Worm (Caenorhabditis elegans) whole organism, young adult: ENCODE results near the gene egl-21.

ENCODE experiments used
- B0035.1 ChIP-seq: sonication (generic microtip); optimal IDR thresholded peaks from 2 replicates; lab custom pipeline; 2016; ENCODE audit warnings: missing genetic modification characterization, mild to moderate bottlenecking, missing compliant biosample characterization, missing genotype, missing genetic modification reagents
- F23B12.7 ChIP-seq: sonication (generic microtip); optimal IDR thresholded peaks from 2 replicates; lab custom pipeline; 2017; ENCODE audit warnings: missing genetic modification characterization, mild to moderate bottlenecking, missing compliant biosample characterization, antibody characterized with exemption, moderate library complexity; ENCODE audit not compliant: insufficient read depth
- F33H1.4 ChIP-seq: fragments of 200-800 bp; sonication (Bioruptor generic); IDR thresholded peaks from 2 replicates; pipeline ENCODE4 v1.3.6; 2022; ENCODE audit warnings: missing genetic modification reagents, missing genetic modification characterization, missing compliant biosample characterization
- F55B11.4 ChIP-seq: sonication (generic microtip); optimal IDR thresholded peaks from 2 replicates; lab custom pipeline; 2016; ENCODE audit warnings: missing compliant biosample characterization, missing genetic modification characterization, borderline replicate concordance; ENCODE audit not compliant: insufficient read depth
- F57A8.1 ChIP-seq: fragments of 200-800 bp; sonication (Bioruptor generic); optimal IDR thresholded peaks from 2 replicates; lab custom pipeline; 2018; ENCODE audit warnings: mild to moderate bottlenecking, missing genetic modification characterization, moderate library complexity, missing compliant biosample characterization
- T07F8.4 ChIP-seq: sonication (generic microtip); optimal IDR thresholded peaks from 2 replicates; lab custom pipeline; 2016; ENCODE audit warnings: mild to moderate bottlenecking, missing genetic modification characterization, moderate library complexity, missing compliant biosample characterization
- T26A5.8 ChIP-seq: sonication (generic microtip); optimal IDR thresholded peaks from 2 replicates; lab custom pipeline; 2016; ENCODE audit warnings: missing genetic modification characterization, missing compliant biosample characterization
- Y56A3A.18 ChIP-seq: fragments of 200-800 bp; sonication (Bioruptor generic); IDR thresholded peaks from 2 replicates; pipeline ENCODE4 v1.3.6; 2022; ENCODE audit warnings: missing genetic modification reagents, missing genetic modification characterization, missing compliant biosample characterization
- ZK185.1 ChIP-seq: sonication (generic microtip); optimal IDR thresholded peaks from 2 replicates; lab custom pipeline; 2016; ENCODE audit warnings: mild to moderate bottlenecking, missing genetic modification characterization, missing compliant biosample characterization; ENCODE audit not compliant: poor library complexity, severe bottlenecking
- attf-5 ChIP-seq: fragments of 200-800 bp; sonication (Bioruptor generic); optimal IDR thresholded peaks from 2 replicates; lab custom pipeline; 2018; ENCODE audit warnings: mild to moderate bottlenecking, missing genetic modification characterization, missing compliant biosample characterization
- cebp-1 ChIP-seq, 2 experiments: fragments of 200-800 bp in 1 of 2; sonication (Bioruptor generic) in 1 of 2; sonication (generic microtip) in 1 of 2; IDR thresholded peaks in 1 of 2; optimal IDR thresholded peaks in 1 of 2; 2 replicates each; pipeline versions ENCODE4 v1.3.6 to Lab custom; 2017 to 2022; ENCODE audit warnings: missing compliant biosample characterization in 2 of 2, missing genetic modification characterization in 2 of 2, mild to moderate bottlenecking in 1 of 2, missing genetic modification reagents in 1 of 2, moderate library complexity in 1 of 2
- ceh-27 ChIP-seq: fragments of 200-800 bp; sonication (Bioruptor generic); optimal IDR thresholded peaks from 2 replicates; lab custom pipeline; 2018; ENCODE audit warnings: mild to moderate bottlenecking, missing genetic modification characterization, moderate library complexity, missing compliant biosample characterization
- ceh-40 ChIP-seq: fragments of 200-800 bp; sonication (Bioruptor generic); IDR thresholded peaks from 2 replicates; pipeline ENCODE4 v1.3.6; 2022; ENCODE audit warnings: missing genetic modification characterization, missing compliant biosample characterization
- ceh-79 ChIP-seq: sonication (generic microtip); optimal IDR thresholded peaks from 2 replicates; lab custom pipeline; 2017; ENCODE audit warnings: mild to moderate bottlenecking, missing genetic modification characterization, missing compliant biosample characterization
- dpl-1 ChIP-seq: fragments of 150-350 bp; optimal IDR thresholded peaks from 2 replicates; lab custom pipeline; 2014; ENCODE audit warnings: missing biosample characterization, missing genetic modification reagents, missing genetic modification characterization
- ets-4 ChIP-seq: fragments of 200-800 bp; sonication (Bioruptor generic); optimal IDR thresholded peaks from 2 replicates; lab custom pipeline; 2018; ENCODE audit warnings: mild to moderate bottlenecking, missing genetic modification characterization, missing compliant biosample characterization
- fkh-3 ChIP-seq: sonication (generic microtip); optimal IDR thresholded peaks from 2 replicates; lab custom pipeline; 2016; ENCODE audit warnings: mild to moderate bottlenecking, missing genetic modification characterization, missing compliant biosample characterization
- hmg-1.2 ChIP-seq: fragments of 200-800 bp; sonication (Bioruptor generic); IDR thresholded peaks from 2 replicates; pipeline ENCODE4 v1.3.6; 2022; ENCODE audit warnings: missing genetic modification reagents, missing genetic modification characterization, missing compliant biosample characterization
- hrde-1 ChIP-seq: sonication (generic microtip); optimal IDR thresholded peaks from 2 replicates; lab custom pipeline; 2016; ENCODE audit warnings: missing genetic modification characterization, mild to moderate bottlenecking, missing compliant biosample characterization, moderate library complexity, missing genotype, missing genetic modification reagents, borderline replicate concordance
- hsf-1 ChIP-seq: fragments of 200-800 bp; sonication (Bioruptor generic); IDR thresholded peaks from 2 replicates; pipeline ENCODE4 v1.3.6; 2022; ENCODE audit warnings: missing genetic modification reagents, missing genetic modification characterization, missing compliant biosample characterization
- let-607 ChIP-seq, 2 experiments: fragments of 200-800 bp in 1 of 2; sonication (Bioruptor generic) in 1 of 2; sonication (generic microtip) in 1 of 2; optimal IDR thresholded peaks; 2 replicates each; lab custom pipeline; 2016 to 2018; ENCODE audit warnings: mild to moderate bottlenecking in 2 of 2, missing compliant biosample characterization in 2 of 2, missing genetic modification characterization in 2 of 2, moderate library complexity in 2 of 2, missing genotype in 1 of 2
- lin-40 ChIP-seq: sonication (generic microtip); optimal IDR thresholded peaks from 2 replicates; lab custom pipeline; 2016; ENCODE audit warnings: missing genetic modification characterization, mild to moderate bottlenecking, missing compliant biosample characterization, missing genotype, missing genetic modification reagents
- madf-6 ChIP-seq: fragments of 200-800 bp; sonication (Bioruptor generic); IDR thresholded peaks from 2 replicates; pipeline ENCODE4 v1.3.6; 2022; ENCODE audit warnings: missing genetic modification reagents, missing genetic modification characterization, missing compliant biosample characterization
- madf-8 ChIP-seq: fragments of 200-800 bp; sonication (Bioruptor generic); conservative IDR thresholded peaks from 2 replicates; pipeline ENCODE4 v1.3.6; 2022; ENCODE audit warnings: missing genetic modification reagents, missing genetic modification characterization, missing compliant biosample characterization
- mcd-1 ChIP-seq: fragments of 200-800 bp; sonication (Bioruptor generic); IDR thresholded peaks from 2 replicates; pipeline ENCODE4 v1.3.6; 2022; ENCODE audit warnings: missing genetic modification reagents, missing genetic modification characterization, missing compliant biosample characterization
- mes-4 ChIP-seq: sonication (generic microtip); optimal IDR thresholded peaks from 2 replicates; lab custom pipeline; 2016; ENCODE audit warnings: missing genotype, missing genetic modification characterization, missing compliant biosample characterization
- rec-8 ChIP-seq, 2 experiments: sonication (generic microtip); optimal IDR thresholded peaks; 2 replicates each; lab custom pipeline; 2016; ENCODE audit warnings: mild to moderate bottlenecking in 2 of 2, missing genetic modification characterization in 2 of 2, missing genetic modification reagents in 2 of 2, missing genotype in 2 of 2, missing biosample characterization in 1 of 2, missing compliant biosample characterization in 1 of 2, moderate library complexity in 1 of 2
- repo-1 ChIP-seq: sonication (generic microtip); optimal IDR thresholded peaks from 2 replicates; lab custom pipeline; 2017; ENCODE audit warnings: mild to moderate bottlenecking, missing genetic modification characterization, missing compliant biosample characterization
- sea-2 ChIP-seq: fragments of 200-800 bp; sonication (Bioruptor generic); IDR thresholded peaks from 2 replicates; pipeline ENCODE4 v1.3.6; 2022; ENCODE audit warnings: missing genetic modification characterization, missing compliant biosample characterization
- snpc-1.1 ChIP-seq: sonication (generic microtip); optimal IDR thresholded peaks from 2 replicates; lab custom pipeline; 2017; ENCODE audit warnings: missing genetic modification characterization, mild to moderate bottlenecking, missing compliant biosample characterization, antibody characterized with exemption, moderate library complexity, missing genotype, missing genetic modification reagents; ENCODE audit not compliant: insufficient read depth
- snpc-3.4 ChIP-seq: sonication (generic microtip); optimal IDR thresholded peaks from 2 replicates; lab custom pipeline; 2017; ENCODE audit warnings: missing genetic modification characterization, mild to moderate bottlenecking, missing compliant biosample characterization, antibody characterized with exemption, moderate library complexity, missing genotype, missing genetic modification reagents
- sptf-2 ChIP-seq: fragments of 200-800 bp; sonication (Bioruptor generic); optimal IDR thresholded peaks from 2 replicates; lab custom pipeline; 2018; ENCODE audit warnings: mild to moderate bottlenecking, missing genetic modification characterization, missing compliant biosample characterization
- unc-130 ChIP-seq: sonication (generic microtip); optimal IDR thresholded peaks from 2 replicates; lab custom pipeline; 2016; ENCODE audit warnings: missing genetic modification reagents, missing genetic modification characterization, missing compliant biosample characterization
- xnd-1 ChIP-seq: sonication (generic microtip); optimal IDR thresholded peaks from 2 replicates; lab custom pipeline; 2016; ENCODE audit warnings: missing genotype, missing genetic modification reagents, missing genetic modification characterization, missing compliant biosample characterization
- ztf-28 ChIP-seq: fragments of 200-800 bp; sonication (Bioruptor generic); IDR thresholded peaks from 2 replicates; pipeline ENCODE4 v1.3.6; 2022; ENCODE audit warnings: missing genetic modification reagents, missing genetic modification characterization, missing compliant biosample characterization
- ztf-3 ChIP-seq: fragments of 200-800 bp; sonication (Bioruptor generic); optimal IDR thresholded peaks from 2 replicates; lab custom pipeline; 2018; ENCODE audit warnings: mild to moderate bottlenecking, missing genetic modification characterization, missing compliant biosample characterization
- ztf-6 ChIP-seq: fragments of 200-800 bp; sonication (Bioruptor generic); IDR thresholded peaks from 2 replicates; pipeline ENCODE4 v1.3.6; 2022; ENCODE audit warnings: missing genetic modification reagents, missing genetic modification characterization, missing compliant biosample characterization

The egl-21 gene

DNA sequence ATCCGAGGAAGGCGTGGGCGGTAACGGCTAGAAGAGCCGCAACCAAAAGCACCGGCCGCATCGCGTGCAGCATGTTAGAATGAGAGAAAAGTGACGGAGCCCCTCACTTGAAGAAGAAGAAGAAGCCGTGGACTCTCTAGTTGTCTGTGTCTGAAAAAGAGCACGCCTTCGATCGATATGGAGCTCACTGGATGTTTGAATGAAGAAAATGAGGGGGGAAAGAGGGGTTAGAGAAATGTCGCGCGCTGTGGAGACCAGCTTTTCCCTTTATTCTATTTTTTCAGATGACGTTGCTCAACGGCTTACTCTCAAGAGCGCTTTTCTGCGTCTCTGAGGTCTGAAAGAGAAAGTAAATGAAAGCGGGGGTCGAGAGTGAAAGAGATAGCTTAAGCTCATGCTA is at the start of gene egl-21 (continued):
- TF ChIP-seq cebp-1 (GFP tag; IDR thresholded peaks at IDR 0.05; lab: Robert Waterston, UW), result no peak
- TF ChIP-seq cebp-1 (tag; optimal IDR thresholded peaks at IDR 0.05; lab: Kevin White, UChicago), result peak; percentile 47
- peak; percentile 24; the same call in 1 of the 2 replicates for TF ChIP-seq hmg-1.2 (GFP tag; lab: Robert Waterston, UW)
- TF ChIP-seq Y56A3A.18, result no peak
- TF ChIP-seq F23B12.7 (tag; lab: Kevin White, UChicago), result no peak
- no peak for TF ChIP-seq F57A8.1 (GFP tag; lab: Kevin White, UChicago)
- TF ChIP-seq mes-4, result no peak
- no peak for TF ChIP-seq ztf-28 (GFP tag; lab: Robert Waterston, UW)
- no peak for TF ChIP-seq ets-4 (GFP tag; lab: Kevin White, UChicago)
- no peak for TF ChIP-seq ceh-79 (tag; lab: Kevin White, UChicago)
- no peak for TF ChIP-seq snpc-3.4
- TF ChIP-seq lin-40 (tag; lab: Kevin White, UChicago), result peak; percentile 33
- no peak for TF ChIP-seq B0035.1 (tag; lab: Kevin White, UChicago)
- no peak for TF ChIP-seq F55B11.4 (tag; lab: Kevin White, UChicago)
- no peak for TF ChIP-seq fkh-3 (tag; lab: Kevin White, UChicago)
- TF ChIP-seq madf-6, result no peak
- TF ChIP-seq sptf-2 (GFP tag; lab: Kevin White, UChicago), result no peak
- TF ChIP-seq attf-5, result peak; percentile 40
- TF ChIP-seq repo-1 (tag; lab: Kevin White, UChicago), result no peak
- no peak for TF ChIP-seq hsf-1 (GFP tag; lab: Robert Waterston, UW)
- TF ChIP-seq xnd-1 (tag; lab: Kevin White, UChicago), result no peak
- no peak for TF ChIP-seq unc-130 (GFP tag; lab: Kevin White, UChicago)
- no peak for TF ChIP-seq T26A5.8
- TF ChIP-seq madf-8 (GFP tag; lab: Robert Waterston, UW), result no peak
- no peak for TF ChIP-seq F33H1.4 (GFP tag; lab: Robert Waterston, UW)
- TF ChIP-seq sea-2 (GFP tag; lab: Robert Waterston, UW), result no peak
- no peak for TF ChIP-seq rec-8 (tag; optimal IDR thresholded peaks at IDR 0.05; lab: Kevin White, UChicago)
- no peak for TF ChIP-seq let-607 (tag; optimal IDR thresholded peaks at IDR 0.05; lab: Kevin White, UChicago)

DNA sequence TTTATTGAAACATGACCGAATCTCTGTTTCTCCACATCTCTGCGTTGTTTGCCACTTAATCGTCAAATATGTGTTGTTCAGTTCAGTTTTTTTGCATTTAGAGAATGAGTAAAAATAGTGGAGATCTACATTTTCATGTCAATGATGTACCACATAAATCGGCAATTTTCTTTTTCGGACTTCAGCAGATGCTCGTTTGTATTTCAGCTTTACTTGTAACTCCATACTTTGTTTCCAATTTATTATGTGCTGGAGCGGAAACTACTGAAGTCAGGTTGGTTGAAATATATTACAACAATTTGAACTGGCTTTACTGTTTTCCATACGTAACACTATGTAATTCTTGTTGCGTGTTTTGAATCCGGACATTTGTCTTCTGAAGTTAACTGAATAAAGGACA is 49.0 kb upstream of the egl-21 start, which contains the start of gene T07G12.2:
Gene T07G12.2, plus strand, starts transcription at position 62 of the 400 bp plus-strand sequence.
- TF ChIP-seq hrde-1, result no peak
- no peak for TF ChIP-seq T07F8.4
- TF ChIP-seq ztf-6 (GFP tag; lab: Robert Waterston, UW), result no peak
- no peak for TF ChIP-seq ZK185.1 (tag; lab: Kevin White, UChicago)
- TF ChIP-seq snpc-1.1, result no peak
- no peak for TF ChIP-seq ceh-27 (GFP tag; lab: Kevin White, UChicago)
- TF ChIP-seq ztf-3 (GFP tag; lab: Kevin White, UChicago), result no peak
- no peak for TF ChIP-seq ceh-40 (GFP tag; lab: Robert Waterston, UW)
- no peak for TF ChIP-seq dpl-1 (GFP tag; lab: Kevin White, UChicago)
- TF ChIP-seq mcd-1 (GFP tag; lab: Robert Waterston, UW), result no peak
